Fruit fly (Drosophila melanogaster) whole organism, wandering third instar larva: ENCODE results near the gene CG15142.
A peak's percentile ranks its signal among the peaks of the same experiment; 100 is the strongest.

Experiments
- CG9705 ChIP-seq: fragments of 200-800 bp; sonication (Bioruptor generic); optimal IDR thresholded peaks from 2 replicates; lab custom pipeline; 2018; ENCODE audit warnings: missing biosample characterization, mild to moderate bottlenecking, missing genetic modification characterization
- CrebA ChIP-seq: fragments of 200-800 bp; sonication (Bioruptor generic); optimal IDR thresholded peaks from 2 replicates; lab custom pipeline; 2016; ENCODE audit warnings: missing biosample characterization, mild to moderate bottlenecking, missing genetic modification characterization, borderline replicate concordance
- Dfd ChIP-seq: fragments of >200 bp; optimal IDR thresholded peaks from 2 replicates; lab custom pipeline; 2017; ENCODE audit warnings: missing biosample characterization, missing genetic modification characterization
- Dif ChIP-seq: fragments of 200-275, 200-300 bp; sonication (Bioruptor generic); optimal IDR thresholded peaks from 2 replicates; lab custom pipeline; 2018; ENCODE audit warnings: missing biosample characterization, missing genetic modification characterization; ENCODE audit not compliant: partially characterized antibody
- GATAd ChIP-seq: sonication (Bioruptor generic); optimal IDR thresholded peaks from 2 replicates; lab custom pipeline; 2016; ENCODE audit warnings: missing biosample characterization, missing genetic modification characterization
- HLH106 ChIP-seq: fragments of 200-800 bp; optimal IDR thresholded peaks from 3 replicates; lab custom pipeline; 2019; ENCODE audit warnings: missing biosample characterization, mild to moderate bottlenecking, missing genetic modification characterization, moderate library complexity
- Hr83 ChIP-seq: fragments of 200-300 bp; sonication (Bioruptor generic); optimal IDR thresholded peaks from 2 replicates; lab custom pipeline; 2016; ENCODE audit warnings: missing biosample characterization, mild to moderate bottlenecking, missing genetic modification characterization, moderate library complexity; ENCODE audit not compliant: poor library complexity, severe bottlenecking
- OdsH ChIP-seq: fragments of 200-800 bp; sonication (Bioruptor generic); optimal IDR thresholded peaks from 2 replicates; lab custom pipeline; 2016; ENCODE audit warnings: missing biosample characterization, mild to moderate bottlenecking, missing genetic modification characterization
- Rel ChIP-seq, 2 experiments: fragments of 200-800 bp; sonication (Bioruptor generic) in 1 of 2; optimal IDR thresholded peaks; 2 replicates in 1 of 2; 3 replicates in 1 of 2; lab custom pipeline; 2016 to 2019; ENCODE audit warnings: mild to moderate bottlenecking in 2 of 2, missing biosample characterization in 2 of 2, missing genetic modification characterization in 2 of 2, moderate library complexity in 1 of 2
- Sp1 ChIP-seq: fragments of 200-800 bp; sonication (Bioruptor generic); optimal IDR thresholded peaks from 3 replicates; lab custom pipeline; 2019; ENCODE audit warnings: missing biosample characterization, mild to moderate bottlenecking, missing genetic modification characterization, moderate library complexity
- Vsx2 ChIP-seq: fragments of 200-300, 225-300 bp; sonication (Bioruptor generic); optimal IDR thresholded peaks from 2 replicates; lab custom pipeline; 2018; ENCODE audit warnings: missing biosample characterization, missing genetic modification characterization; ENCODE audit not compliant: partially characterized antibody
- br ChIP-seq: fragments of 200-800 bp; sonication (Bioruptor generic); optimal IDR thresholded peaks from 2 replicates; lab custom pipeline; 2016; ENCODE audit warnings: missing biosample characterization, missing genetic modification characterization
- brk ChIP-seq: fragments of 200-800 bp; sonication (Bioruptor generic); optimal IDR thresholded peaks from 2 replicates; lab custom pipeline; 2016; ENCODE audit warnings: missing biosample characterization, mild to moderate bottlenecking, missing genetic modification characterization
- dl ChIP-seq, 2 experiments: fragments of 175-275, 200-275 bp in 1 of 2; fragments of 200-275 bp in 1 of 2; sonication (Bioruptor generic); optimal IDR thresholded peaks; lab custom pipeline; 2018; ENCODE audit warnings: mild to moderate bottlenecking in 2 of 2, missing biosample characterization in 2 of 2, missing genetic modification characterization in 2 of 2, moderate library complexity in 2 of 2; ENCODE audit not compliant: partially characterized antibody in 2 of 2, insufficient read depth in 1 of 2
- dsf ChIP-seq: sonication (Bioruptor generic); optimal IDR thresholded peaks from 2 replicates; lab custom pipeline; 2016; ENCODE audit warnings: missing biosample characterization, missing genetic modification characterization, borderline replicate concordance
- ey ChIP-seq: fragments of 200-800 bp; sonication (Bioruptor generic); optimal IDR thresholded peaks from 2 replicates; lab custom pipeline; 2016; ENCODE audit warnings: missing biosample characterization, missing genetic modification characterization
- foxo ChIP-seq, 2 experiments: fragments of 200-800 bp; sonication (Bioruptor generic); optimal IDR thresholded peaks; 2 replicates in 1 of 2; 3 replicates in 1 of 2; lab custom pipeline; 2016 to 2017; ENCODE audit warnings: missing biosample characterization in 2 of 2, missing genetic modification characterization in 2 of 2
- fru ChIP-seq: fragments of 200-800 bp; sonication (Bioruptor generic); optimal IDR thresholded peaks from 3 replicates; lab custom pipeline; 2016; ENCODE audit warnings: missing biosample characterization, mild to moderate bottlenecking, missing genetic modification characterization
- h ChIP-seq: fragments of 200-800 bp; sonication (Bioruptor generic); optimal IDR thresholded peaks from 3 replicates; lab custom pipeline; 2016; ENCODE audit warnings: missing biosample characterization, mild to moderate bottlenecking, missing genetic modification characterization
- jim ChIP-seq: fragments of 175-275, 200-325 bp; sonication (Bioruptor generic); optimal IDR thresholded peaks from 2 replicates; lab custom pipeline; 2016; ENCODE audit warnings: missing biosample characterization, mild to moderate bottlenecking, missing genetic modification characterization
- pan ChIP-seq: fragments of >200 bp; optimal IDR thresholded peaks from 2 replicates; lab custom pipeline; 2017
- psq ChIP-seq: fragments of 200-800 bp; sonication (Bioruptor generic); optimal IDR thresholded peaks from 3 replicates; lab custom pipeline; 2017; ENCODE audit warnings: missing biosample characterization, mild to moderate bottlenecking, missing genetic modification characterization, moderate library complexity
- rgr ChIP-seq: fragments of 200-800 bp; sonication (Bioruptor generic); optimal IDR thresholded peaks from 3 replicates; lab custom pipeline; 2016; ENCODE audit warnings: missing biosample characterization, mild to moderate bottlenecking, missing genetic modification characterization
- sage ChIP-seq: fragments of 200-800 bp; sonication (Bioruptor generic); optimal IDR thresholded peaks from 2 replicates; lab custom pipeline; 2016; ENCODE audit warnings: missing biosample characterization, mild to moderate bottlenecking, missing genetic modification characterization
- sv ChIP-seq: fragments of 200-800 bp; sonication (Bioruptor generic); optimal IDR thresholded peaks from 3 replicates; lab custom pipeline; 2016; ENCODE audit warnings: missing biosample characterization, missing genetic modification characterization
- tai ChIP-seq: sonication (Bioruptor generic); optimal IDR thresholded peaks from 2 replicates; lab custom pipeline; 2016; ENCODE audit warnings: missing biosample characterization, missing genetic modification characterization
- woc ChIP-seq: sonication (Bioruptor generic); optimal IDR thresholded peaks from 2 replicates; lab custom pipeline; 2016; ENCODE audit warnings: missing biosample characterization, mild to moderate bottlenecking, missing genetic modification characterization

The CG15142 gene

dm6 chr2L:17449608-17450504 is 48.8 kb downstream of the CG15142 start, which contains the start of gene dl:
TSS of gene dl (minus strand) at chr2L:17450364.
- peak; percentile 52 for TF ChIP-seq psq (GFP tag; lab: Kevin White, UChicago)
- no peak for TF ChIP-seq pan (lab: Kevin White, UChicago)
- TF ChIP-seq sv = no peak
- TF ChIP-seq dl (GFP tag; optimal IDR thresholded peaks at IDR 0.05; lab: Kevin White, UChicago; ENCODE audit: insufficient read depth in 1 of 2, partially characterized antibody in 2 of 2) = peak; percentile 85
- peak; percentile 38 for TF ChIP-seq ey (GFP tag; lab: Kevin White, UChicago)
- peak in 1 of 2 experiments; percentile 47 for TF ChIP-seq foxo (GFP tag; optimal IDR thresholded peaks at IDR 0.05; lab: Kevin White, UChicago)
- TF ChIP-seq tai (GFP tag; lab: Kevin White, UChicago) = peak; percentile 44
- no peak for TF ChIP-seq CG9705 (GFP tag; lab: Kevin White, UChicago)
- peak; percentile 26 for TF ChIP-seq br (GFP tag; lab: Kevin White, UChicago)
- peak; percentile 88 for TF ChIP-seq Dif (GFP tag; lab: Kevin White, UChicago)
- TF ChIP-seq CrebA (GFP tag; lab: Kevin White, UChicago) = peak; percentile 33
- TF ChIP-seq fru (GFP tag; lab: Kevin White, UChicago) = peak; percentile 46
- TF ChIP-seq Rel (GFP tag; optimal IDR thresholded peaks at IDR 0.05; lab: Kevin White, UChicago) = no peak
- peak; percentile 67 for TF ChIP-seq Rel (tag; optimal IDR thresholded peaks at IDR 0.05; lab: Kevin White, UChicago)
- TF ChIP-seq woc (GFP tag; lab: Kevin White, UChicago) = peak; percentile 45
- no peak for TF ChIP-seq HLH106 (tag; lab: Kevin White, UChicago)
- TF ChIP-seq Vsx2 (GFP tag; lab: Kevin White, UChicago) = peak; percentile 19
- TF ChIP-seq h (GFP tag; lab: Kevin White, UChicago) = peak; percentile 83
- TF ChIP-seq GATAd = no peak
- TF ChIP-seq Sp1 (GFP tag; lab: Kevin White, UChicago) = peak; percentile 11
- TF ChIP-seq OdsH (GFP tag; lab: Kevin White, UChicago) = peak; percentile 19
- peak; percentile 44 for TF ChIP-seq Hr83 (GFP tag; lab: Kevin White, UChicago)
- peak; percentile 7 for TF ChIP-seq brk (GFP tag; lab: Kevin White, UChicago)
- peak; percentile 26 for TF ChIP-seq sage (GFP tag; lab: Kevin White, UChicago)
- no peak for TF ChIP-seq Dfd (GFP tag; lab: Kevin White, UChicago)
- peak; percentile 61 for TF ChIP-seq jim (GFP tag; lab: Kevin White, UChicago)
- no peak for TF ChIP-seq dsf
- TF ChIP-seq, all 38 proteins: peak for 19

dm6 chr2L:17448435-17448834 is 50.2 kb downstream of the CG15142 start:
- peak in 1 of 2 experiments; percentile 36 for TF ChIP-seq dl (GFP tag; optimal IDR thresholded peaks at IDR 0.05; lab: Kevin White, UChicago; ENCODE audit: insufficient read depth in 1 of 2, partially characterized antibody in 2 of 2)
- peak; percentile 46 for TF ChIP-seq Hr83 (GFP tag; lab: Kevin White, UChicago)
- no peak for TF ChIP-seq GATAd
- TF ChIP-seq Rel (GFP tag; optimal IDR thresholded peaks at IDR 0.05; lab: Kevin White, UChicago) = no peak
- peak; percentile 20 for TF ChIP-seq Rel (tag; optimal IDR thresholded peaks at IDR 0.05; lab: Kevin White, UChicago)
- peak; percentile 66 for TF ChIP-seq Dfd (GFP tag; lab: Kevin White, UChicago)
- no peak for TF ChIP-seq Sp1 (GFP tag; lab: Kevin White, UChicago)
- TF ChIP-seq rgr (GFP tag; lab: Kevin White, UChicago) = peak; percentile 11
- peak; percentile 26 for TF ChIP-seq Dif (GFP tag; lab: Kevin White, UChicago)
